Fruit fly (Drosophila melanogaster) S2 (cell line): ENCODE measurements around the gene CkIIalpha-i3.

ENCODE experiments used
- CG8478 ChIP-seq: fragments of >200 bp; optimal IDR thresholded peaks from 2 replicates; lab custom pipeline; 2018
- CTCF ChIP-seq, 2 experiments: fragments of >200 bp; optimal IDR thresholded peaks; 2 replicates each; lab custom pipeline; 2018

DNA sequence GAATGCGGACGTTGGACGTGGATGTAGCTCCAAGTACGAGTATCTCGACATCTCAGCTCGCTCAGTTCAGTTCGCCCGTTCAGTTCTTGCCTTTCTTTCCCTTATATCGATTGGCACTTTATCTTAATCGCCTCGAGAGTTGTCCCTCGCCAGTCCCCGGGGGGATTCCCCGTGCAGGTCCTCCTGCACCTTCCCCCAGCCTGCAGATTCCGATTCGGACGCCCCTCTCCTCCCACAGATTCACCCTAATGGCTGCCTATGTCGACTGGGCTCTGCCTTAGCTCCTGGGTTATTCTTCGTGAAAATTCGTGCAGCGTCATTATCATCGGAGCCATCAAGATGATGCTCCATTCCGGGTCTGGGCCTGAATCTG lies 13.4 kb downstream of the CkIIalpha-i3 start:
- TF ChIP-seq CTCF (optimal IDR thresholded peaks at IDR 0.05; lab: Kevin White, UChicago) (no peak), CG8478 (lab: Kevin White, UChicago) (no peak)
